Fruit fly (Drosophila melanogaster) whole organism, embryonic: ENCODE measurements around the gene RhoGAPp190.

ENCODE experiments used
- Abd-B ChIP-seq: fragments of 200-800 bp; sonication (Bioruptor generic); optimal IDR thresholded peaks from 2 replicates; lab custom pipeline; 2018; ENCODE audit warnings: missing biosample characterization, mild to moderate bottlenecking, missing genetic modification characterization, moderate library complexity
- Antp ChIP-seq: fragments of 200-800 bp; sonication (Bioruptor generic); optimal IDR thresholded peaks from 3 replicates; lab custom pipeline; 2016; ENCODE audit warnings: missing biosample characterization, missing genetic modification characterization
- Asciz ChIP-seq: fragments of 200-800 bp; sonication (Bioruptor generic); optimal IDR thresholded peaks from 2 replicates; lab custom pipeline; 2017; ENCODE audit warnings: missing biosample characterization, mild to moderate bottlenecking, missing genetic modification characterization, missing genetic modification reagents
- C15 ChIP-seq: fragments of 200-800 bp; sonication (Bioruptor generic); IDR thresholded peaks from 3 replicates; pipeline ENCODE4 v1.3.6; 2022; ENCODE audit warnings: missing biosample characterization, missing genetic modification characterization
- CG10462 ChIP-seq: fragments of 200-800 bp; sonication (Bioruptor generic); optimal IDR thresholded peaks from 2 replicates; lab custom pipeline; 2016; ENCODE audit warnings: missing biosample characterization, missing genetic modification characterization
- CG11093 ChIP-seq: fragments of 200-800 bp; sonication (Bioruptor generic); IDR thresholded peaks from 3 replicates; pipeline ENCODE4 v1.3.6; 2022; ENCODE audit warnings: missing biosample characterization, missing genetic modification characterization
- CG12299 ChIP-seq: fragments of 200-800 bp; sonication (Bioruptor generic); optimal IDR thresholded peaks from 2 replicates; lab custom pipeline; 2018; ENCODE audit warnings: missing biosample characterization, mild to moderate bottlenecking, missing genetic modification characterization
- CG14014 ChIP-seq: fragments of 200-800 bp; sonication (Bioruptor generic); IDR thresholded peaks from 2 replicates; pipeline ENCODE4 v1.3.6; 2022; ENCODE audit warnings: missing biosample characterization, missing genetic modification characterization
- CG14860 ChIP-seq: fragments of 200-800 bp; sonication (Bioruptor generic); IDR thresholded peaks from 3 replicates; pipeline ENCODE4 v1.3.6; 2022; ENCODE audit warnings: missing biosample characterization, missing genetic modification characterization; ENCODE audit not compliant: partially characterized antibody
- CG15073 ChIP-seq: fragments of 200-800 bp; sonication (Bioruptor generic); optimal IDR thresholded peaks from 2 replicates; lab custom pipeline; 2016; ENCODE audit warnings: missing biosample characterization, missing genetic modification characterization
- CG17186 ChIP-seq: fragments of 200-800 bp; sonication (Bioruptor generic); optimal IDR thresholded peaks from 3 replicates; lab custom pipeline; 2017; ENCODE audit warnings: missing biosample characterization, missing genetic modification reagents, missing genetic modification characterization
- CG18262 ChIP-seq: fragments of 200-800 bp; optimal IDR thresholded peaks from 3 replicates; lab custom pipeline; 2019; ENCODE audit warnings: missing biosample characterization, mild to moderate bottlenecking, missing genetic modification characterization, moderate library complexity
- CG3281 ChIP-seq: fragments of 200-800 bp; sonication (Bioruptor generic); optimal IDR thresholded peaks from 3 replicates; lab custom pipeline; 2017; ENCODE audit warnings: missing biosample characterization, mild to moderate bottlenecking, missing genetic modification characterization
- CG34224 ChIP-seq: fragments of 200-800 bp; sonication (Bioruptor generic); IDR thresholded peaks from 3 replicates; pipeline ENCODE4 v1.3.6; 2022; ENCODE audit warnings: missing biosample characterization, missing genetic modification characterization; ENCODE audit not compliant: partially characterized antibody
- CG3847 ChIP-seq: fragments of 200-800 bp; sonication (Bioruptor generic); IDR thresholded peaks from 2 replicates; pipeline ENCODE4 v1.3.6; 2022; ENCODE audit warnings: missing biosample characterization, missing genetic modification characterization
- CG3995 ChIP-seq: fragments of 200-800 bp; sonication (Bioruptor generic); optimal IDR thresholded peaks from 3 replicates; lab custom pipeline; 2016; ENCODE audit warnings: missing biosample characterization, missing genetic modification characterization
- CG4282 ChIP-seq: fragments of 200-800 bp; sonication (Bioruptor generic); optimal IDR thresholded peaks from 2 replicates; lab custom pipeline; 2016; ENCODE audit warnings: missing biosample characterization, missing genetic modification characterization
- CG4360 ChIP-seq: fragments of 200-800 bp; sonication (Bioruptor generic); IDR thresholded peaks from 2 replicates; pipeline ENCODE4 v1.3.6; 2022; ENCODE audit warnings: missing biosample characterization, missing genetic modification characterization
- CG6254 ChIP-seq: fragments of 200-800 bp; sonication (Bioruptor generic); optimal IDR thresholded peaks from 3 replicates; lab custom pipeline; 2017; ENCODE audit warnings: mild to moderate bottlenecking, missing biosample characterization, missing genetic modification reagents, missing genetic modification characterization
- CG6765 ChIP-seq: fragments of 200-800 bp; sonication (Bioruptor generic); optimal IDR thresholded peaks from 3 replicates; lab custom pipeline; 2017; ENCODE audit warnings: missing biosample characterization, mild to moderate bottlenecking, missing genetic modification characterization
- CG7786 ChIP-seq: fragments of 200-800 bp; sonication (Bioruptor generic); optimal IDR thresholded peaks from 2 replicates; lab custom pipeline; 2016; ENCODE audit warnings: missing biosample characterization, missing genetic modification characterization
- CHES-1-like ChIP-seq: fragments of 200-800 bp; sonication (Bioruptor generic); optimal IDR thresholded peaks from 2 replicates; lab custom pipeline; 2016; ENCODE audit warnings: missing biosample characterization, missing genetic modification characterization
- Dek ChIP-seq: fragments of 200-800 bp; sonication (Bioruptor generic); optimal IDR thresholded peaks from 3 replicates; lab custom pipeline; 2019; ENCODE audit warnings: missing biosample characterization, mild to moderate bottlenecking, missing genetic modification characterization, moderate library complexity
- Dll ChIP-seq: fragments of 200-800 bp; sonication (Bioruptor generic); IDR thresholded peaks from 4 replicates; pipeline ENCODE4 v1.3.6; 2022; ENCODE audit warnings: missing biosample characterization, missing genetic modification characterization; ENCODE audit not compliant: partially characterized antibody
- Gsc ChIP-seq: fragments of 200-800 bp; sonication (Bioruptor generic); IDR thresholded peaks from 2 replicates; pipeline ENCODE4 v1.3.6; 2022; ENCODE audit warnings: missing biosample characterization, missing genetic modification characterization
- HmgD ChIP-seq: fragments of 200-800 bp; sonication (Bioruptor generic); optimal IDR thresholded peaks from 3 replicates; lab custom pipeline; 2016; ENCODE audit warnings: missing biosample characterization, missing genetic modification characterization
- Oli ChIP-seq: fragments of 200-800 bp; sonication (Bioruptor generic); optimal IDR thresholded peaks from 2 replicates; lab custom pipeline; 2018; ENCODE audit warnings: missing biosample characterization, mild to moderate bottlenecking, missing genetic modification characterization, moderate library complexity
- TFAM ChIP-seq: fragments of 200-800 bp; sonication (Bioruptor generic); optimal IDR thresholded peaks from 2 replicates; lab custom pipeline; 2017; ENCODE audit warnings: missing biosample characterization, missing genetic modification characterization, inconsistent platforms
- YL-1 ChIP-seq: fragments of 200-800 bp; sonication (Bioruptor generic); optimal IDR thresholded peaks from 3 replicates; lab custom pipeline; 2017; ENCODE audit warnings: missing biosample characterization, mild to moderate bottlenecking, missing genetic modification characterization
- abd-A ChIP-seq: fragments of 200-800 bp; sonication (Bioruptor generic); optimal IDR thresholded peaks from 3 replicates; lab custom pipeline; 2019; ENCODE audit warnings: missing biosample characterization, mild to moderate bottlenecking, missing genetic modification characterization, moderate library complexity
- amos ChIP-seq: fragments of 200-800 bp; sonication (Bioruptor generic); IDR thresholded peaks from 2 replicates; pipeline ENCODE4 v1.3.6; 2022; ENCODE audit warnings: missing biosample characterization, missing genetic modification characterization; ENCODE audit not compliant: partially characterized antibody
- cas ChIP-seq: fragments of 200-800 bp; sonication (Bioruptor generic); IDR thresholded peaks from 2 replicates; pipeline ENCODE4 v1.3.6; 2022; ENCODE audit warnings: missing biosample characterization, missing genetic modification characterization
- chinmo ChIP-seq: fragments of 200-800 bp; sonication (Bioruptor generic); IDR thresholded peaks from 4 replicates; pipeline ENCODE4 v1.3.6; 2022; ENCODE audit warnings: missing biosample characterization, missing genetic modification characterization; ENCODE audit not compliant: partially characterized antibody
- chn ChIP-seq: fragments of 200-800 bp; sonication (Bioruptor generic); optimal IDR thresholded peaks from 2 replicates; lab custom pipeline; 2016; ENCODE audit warnings: missing biosample characterization, missing genetic modification characterization
- dan ChIP-seq: fragments of 200-800 bp; sonication (Bioruptor generic); IDR thresholded peaks from 2 replicates; pipeline ENCODE4 v1.3.6; 2022; ENCODE audit warnings: missing biosample characterization, missing genetic modification characterization
- ems ChIP-seq: fragments of 200-800 bp; sonication (Bioruptor generic); optimal IDR thresholded peaks from 3 replicates; lab custom pipeline; 2016; ENCODE audit warnings: missing biosample characterization, missing genetic modification characterization
- her ChIP-seq: fragments of 200-800 bp; sonication (Bioruptor generic); optimal IDR thresholded peaks from 2 replicates; lab custom pipeline; 2016; ENCODE audit warnings: missing biosample characterization, missing genetic modification characterization
- hth ChIP-seq: fragments of >200 bp; optimal IDR thresholded peaks from 2 replicates; lab custom pipeline; 2017; ENCODE audit warnings: inconsistent platforms
- lola ChIP-seq, 3 experiments: fragments of >200 bp in 2 of 3; fragments of 200-800 bp in 1 of 3; sonication (Bioruptor generic) in 1 of 3; optimal IDR thresholded peaks; 2 replicates each; lab custom pipeline; 2017 to 2019; ENCODE audit warnings: missing biosample characterization in 3 of 3, missing genetic modification characterization in 3 of 3, mild to moderate bottlenecking in 1 of 3, moderate library complexity in 1 of 3
- luna ChIP-seq: fragments of 200-800 bp; sonication (Bioruptor generic); optimal IDR thresholded peaks from 2 replicates; lab custom pipeline; 2016; ENCODE audit warnings: missing biosample characterization, missing genetic modification characterization
- mam ChIP-seq: fragments of 200-800 bp; sonication (Bioruptor generic); optimal IDR thresholded peaks from 3 replicates; lab custom pipeline; 2016; ENCODE audit warnings: missing biosample characterization, missing genetic modification characterization
- onecut ChIP-seq: fragments of 200-800 bp; sonication (Bioruptor generic); IDR thresholded peaks from 2 replicates; pipeline ENCODE4 v1.3.6; 2022; ENCODE audit warnings: missing biosample characterization, missing genetic modification characterization
- pho ChIP-seq: fragments of 200-800 bp; sonication (Bioruptor generic); optimal IDR thresholded peaks from 2 replicates; lab custom pipeline; 2016; ENCODE audit warnings: missing biosample characterization, missing genetic modification characterization
- ranshi ChIP-seq: fragments of 200-800 bp; sonication (Bioruptor generic); IDR thresholded peaks from 2 replicates; pipeline ENCODE4 v1.3.6; 2022; ENCODE audit warnings: missing biosample characterization, missing genetic modification characterization
- row ChIP-seq: fragments of 200-800 bp; sonication (Bioruptor generic); IDR thresholded peaks from 3 replicates; pipeline ENCODE4 v1.3.6; 2022; ENCODE audit warnings: missing biosample characterization, missing genetic modification characterization
- salm ChIP-seq: fragments of 200-800 bp; sonication (Bioruptor generic); optimal IDR thresholded peaks from 2 replicates; lab custom pipeline; 2018; ENCODE audit warnings: missing biosample characterization, mild to moderate bottlenecking, missing genetic modification characterization
- scrt ChIP-seq: fragments of 200-800 bp; sonication (Bioruptor generic); optimal IDR thresholded peaks from 2 replicates; lab custom pipeline; 2018; ENCODE audit warnings: missing biosample characterization, mild to moderate bottlenecking, missing genetic modification characterization, moderate library complexity
- tin ChIP-seq: fragments of 200-800 bp; sonication (Bioruptor generic); optimal IDR thresholded peaks from 3 replicates; lab custom pipeline; 2016; ENCODE audit warnings: missing biosample characterization, missing genetic modification characterization
- trh ChIP-seq: fragments of 200-800 bp; sonication (Bioruptor generic); optimal IDR thresholded peaks from 2 replicates; lab custom pipeline; 2016; ENCODE audit warnings: missing biosample characterization, missing genetic modification characterization
- wek ChIP-seq: fragments of 200-800 bp; sonication (Bioruptor generic); optimal IDR thresholded peaks from 3 replicates; lab custom pipeline; 2018; ENCODE audit warnings: missing biosample characterization, mild to moderate bottlenecking, missing genetic modification characterization, moderate library complexity
- zen ChIP-seq: fragments of 200-800 bp; sonication (Bioruptor generic); optimal IDR thresholded peaks from 3 replicates; lab custom pipeline; 2018; ENCODE audit warnings: missing biosample characterization, mild to moderate bottlenecking, missing genetic modification characterization, moderate library complexity

RhoGAPp190 gene

DNA sequence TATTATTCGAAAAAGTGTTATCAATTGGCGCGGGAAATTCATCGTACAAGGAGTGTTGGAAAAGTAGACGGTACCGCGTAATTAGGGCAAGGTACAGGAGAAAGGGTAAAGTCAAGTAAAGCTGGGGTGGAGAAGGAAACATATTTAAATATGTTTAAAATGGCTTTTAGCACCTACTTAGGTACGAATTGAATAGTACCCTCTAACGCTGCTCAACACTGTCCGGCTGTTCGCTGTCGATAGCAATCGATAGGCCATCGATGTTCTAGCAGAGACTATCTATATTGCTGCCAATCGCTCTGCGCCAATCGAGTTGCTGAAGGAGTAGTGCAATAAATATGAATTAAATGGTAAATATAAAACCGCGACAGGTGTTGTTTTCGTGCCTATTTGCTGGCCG is 53.0 kb downstream of the RhoGAPp190 start, which contains the start of gene X11L (continued):
- TF ChIP-seq Abd-B (GFP tag; lab: Kevin White, UChicago) (no peak), CG6254 (GFP tag; lab: Kevin White, UChicago) (no peak), CG11093 (no peak; the same call in 2 of the 3 replicates), tin (GFP tag; lab: Kevin White, UChicago) (peak; percentile 75), wek (peak; percentile 8), Dek (no peak), amos (GFP tag; lab: Robert Waterston, UW) (peak; percentile 93), hth (lab: Kevin White, UChicago) (no peak), Oli (peak; percentile 44), pho (GFP tag; lab: Kevin White, UChicago) (peak; percentile 84), C15 (GFP tag; lab: Robert Waterston, UW) (no peak), CG18262 (tag; lab: Kevin White, UChicago) (peak; percentile 50), onecut (GFP tag; lab: Robert Waterston, UW) (peak; percentile 56; the same call in 1 of the 2 replicates), CG7786 (GFP tag; lab: Kevin White, UChicago) (peak; percentile 84), CG6765 (GFP tag; lab: Kevin White, UChicago) (no peak), her (GFP tag; lab: Kevin White, UChicago) (peak; percentile 76), Antp (GFP tag; lab: Kevin White, UChicago) (peak; percentile 75), dan (GFP tag; lab: Robert Waterston, UW) (no peak), CG14014 (peak; percentile 73), zen (tag; lab: Kevin White, UChicago) (peak; percentile 61), Asciz (GFP tag; lab: Kevin White, UChicago) (no peak), Gsc (GFP tag; lab: Robert Waterston, UW) (no peak), CG10462 (GFP tag; lab: Kevin White, UChicago) (no peak), CG12299 (tag; lab: Kevin White, UChicago) (no peak), abd-A (tag; lab: Kevin White, UChicago) (no peak), luna (GFP tag; lab: Kevin White, UChicago) (no peak), CG14860 (GFP tag; lab: Robert Waterston, UW) (peak; percentile 84), CHES-1-like (GFP tag; lab: Kevin White, UChicago) (peak; percentile 79), CG4282 (GFP tag; lab: Kevin White, UChicago) (peak; percentile 65), CG17186 (GFP tag; lab: Kevin White, UChicago) (peak; percentile 73), ems (peak; percentile 59), salm (tag; lab: Kevin White, UChicago) (no peak), mam (GFP tag; lab: Kevin White, UChicago) (peak; percentile 87), CG3995 (GFP tag; lab: Kevin White, UChicago) (no peak), ranshi (GFP tag; lab: Robert Waterston, UW) (peak; percentile 64), chinmo (peak; percentile 84; the same call in 3 of the 4 replicates), chn (GFP tag; lab: Kevin White, UChicago) (peak; percentile 74), row (GFP tag; lab: Robert Waterston, UW) (peak; percentile 69), scrt (GFP tag; lab: Kevin White, UChicago) (no peak), CG3281 (GFP tag; lab: Kevin White, UChicago) (peak; percentile 30), Dll (GFP tag; lab: Robert Waterston, UW) (peak; percentile 87), YL-1 (GFP tag; lab: Kevin White, UChicago) (peak; percentile 70), trh (GFP tag; lab: Kevin White, UChicago) (no peak), CG15073 (GFP tag; lab: Kevin White, UChicago) (no peak), HmgD (GFP tag; lab: Kevin White, UChicago) (peak; percentile 12), CG34224 (GFP tag; lab: Robert Waterston, UW) (peak; percentile 86), CG3847 (peak; percentile 76), CG4360 (no peak), cas (GFP tag; lab: Robert Waterston, UW) (no peak), lola (GFP tag; optimal IDR thresholded peaks at IDR 0.05; lab: Kevin White, UChicago) (peak in 1 of 3 experiments; percentile 27), TFAM (GFP tag; lab: Kevin White, UChicago) (no peak)
